Worm (Caenorhabditis elegans): ENCODE measurements around the gene C48B4.8.
A peak's percentile ranks its signal among the peaks of the same experiment; 100 is the strongest.

C48B4.8 gene

ce11 chrIII:9513569-9513968, 47.5 kb downstream of the C48B4.8 start, which contains the start of gene F55H2.8 (continued):
- TF ChIP-seq lin-40 (tag; optimal IDR thresholded peaks at IDR 0.05): no peak
- no peak for TF ChIP-seq hsf-1 (GFP tag; IDR thresholded peaks at IDR 0.05)
- no peak for TF ChIP-seq snpc-4 (GFP tag; optimal IDR thresholded peaks at IDR 0.05)
- TF ChIP-seq snpc-4 (tag; optimal IDR thresholded peaks at IDR 0.05): no peak
- no peak for TF ChIP-seq mxl-1 (tag; optimal IDR thresholded peaks at IDR 0.05)
- no peak for TF ChIP-seq cebp-1 (GFP tag; IDR thresholded peaks at IDR 0.05)
- TF ChIP-seq cebp-1 (tag; optimal IDR thresholded peaks at IDR 0.05): no peak
- TF ChIP-seq bed-1 (GFP tag; IDR thresholded peaks at IDR 0.05): no peak
- no peak for TF ChIP-seq tlf-1 (GFP tag; optimal IDR thresholded peaks at IDR 0.05)
- no peak for TF ChIP-seq C17E4.6 (GFP tag; IDR thresholded peaks at IDR 0.05)

- TF ChIP-seq him-1 (tag; optimal IDR thresholded peaks at IDR 0.05) (peak; percentile 92), ceh-91 (GFP tag; IDR thresholded peaks at IDR 0.05) (no peak), pha-4 (tag; optimal IDR thresholded peaks at IDR 0.05) (no peak), nhr-80 (tag; optimal IDR thresholded peaks at IDR 0.05) (no peak), D2030.7 (GFP tag; IDR thresholded peaks at IDR 0.05) (no peak), snpc-1.3 (tag; optimal IDR thresholded peaks at IDR 0.05; ENCODE audit: insufficient read depth) (peak; percentile 2), Y79H2A.3 (GFP tag; conservative IDR thresholded peaks at IDR 0.05) (0 out of 2 replicates have a peak, but pooled peaks have one; percentile 29), chd-7 (tag; optimal IDR thresholded peaks at IDR 0.05) (no peak), nfyb-1 (GFP tag; IDR thresholded peaks at IDR 0.05) (no peak), Y56A3A.18 (GFP tag; IDR thresholded peaks at IDR 0.05) (no peak), B0336.3 (GFP tag; IDR thresholded peaks at IDR 0.05) (no peak), sptf-2 (GFP tag; optimal IDR thresholded peaks at IDR 0.05) (no peak), hrde-1 (tag; optimal IDR thresholded peaks at IDR 0.05; ENCODE audit: borderline replicate concordance) (peak; percentile 14), hmg-1.2 (GFP tag; IDR thresholded peaks at IDR 0.05) (0 out of 2 replicates have a peak, but pooled peaks have one; percentile 17), Y95B8A.8 (GFP tag; IDR thresholded peaks at IDR 0.05) (no peak), Y53F4B.3 (GFP tag; IDR thresholded peaks at IDR 0.05) (no peak), athp-1 (tag; optimal IDR thresholded peaks at IDR 0.05) (peak; percentile 8), madf-6 (GFP tag; IDR thresholded peaks at IDR 0.05) (0 out of 2 replicates have a peak, but pooled peaks have one; percentile 20)
Observed at ce11 chrIII:9513006-9513405, 48.1 kb downstream of the C48B4.8 start.

DNA sequence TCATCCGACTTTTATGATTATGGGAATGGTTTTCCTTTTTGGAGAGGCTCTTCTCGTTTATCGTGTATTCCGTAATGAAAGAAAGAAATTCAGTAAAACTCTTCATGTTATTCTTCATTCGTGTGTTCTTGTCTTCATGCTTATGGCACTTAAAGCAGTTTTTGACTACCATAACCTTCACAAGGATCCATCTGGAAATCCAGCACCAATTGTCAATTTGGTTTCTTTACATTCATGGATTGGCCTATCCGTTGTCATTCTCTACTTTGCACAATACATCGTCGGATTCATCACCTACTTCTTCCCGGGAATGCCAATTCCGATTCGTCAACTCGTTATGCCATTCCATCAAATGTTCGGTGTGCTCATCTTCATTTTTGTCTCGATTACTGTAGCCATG, 49.4 kb downstream of the C48B4.8 start:
- TF ChIP-seq Y95B8A.8 (GFP tag; IDR thresholded peaks at IDR 0.05) (no peak), hsf-1 (GFP tag; IDR thresholded peaks at IDR 0.05) (no peak), F22D6.2 (tag; optimal IDR thresholded peaks at IDR 0.05) (no peak), lsy-27 (tag; optimal IDR thresholded peaks at IDR 0.05; ENCODE audit: borderline replicate concordance, insufficient read depth) (no peak), hlh-12 (tag; optimal IDR thresholded peaks at IDR 0.05) (no peak), K12H6.12 (tag; optimal IDR thresholded peaks at IDR 0.05) (no peak), hlh-26 (GFP tag; conservative IDR thresholded peaks at IDR 0.05) (no peak)

- no peak for TF ChIP-seq madf-10 (tag; optimal IDR thresholded peaks at IDR 0.05)
- TF ChIP-seq hmg-1.2 (GFP tag; IDR thresholded peaks at IDR 0.05): peak; percentile 14; the same call in 1 of the 2 replicates
Observed at ce11 chrIII:9511055-9511520, 50.0 kb downstream of the C48B4.8 start, which contains the start of gene F55H2.5. F55H2.5 (plus strand) TSS chrIII:9511470.
